Fruit fly (Drosophila melanogaster) whole organism, embryonic: ENCODE data around the gene CG13032.

Experiments used
- Abd-B ChIP-seq: fragments of 200-800 bp; sonication (Bioruptor generic); optimal IDR thresholded peaks from 2 replicates; lab custom pipeline; 2018; ENCODE audit warnings: missing biosample characterization, mild to moderate bottlenecking, missing genetic modification characterization, moderate library complexity
- Atf3 ChIP-seq: fragments of 200-800 bp; sonication (Bioruptor generic); optimal IDR thresholded peaks from 3 replicates; lab custom pipeline; 2016; ENCODE audit warnings: missing biosample characterization, missing genetic modification characterization
- CG10321 ChIP-seq: fragments of 200-800 bp; sonication (Bioruptor generic); IDR thresholded peaks from 2 replicates; pipeline ENCODE4 v1.3.6; 2022; ENCODE audit warnings: missing biosample characterization, missing genetic modification characterization
- CG10431 ChIP-seq: fragments of 200-800 bp; sonication (Bioruptor generic); optimal IDR thresholded peaks from 3 replicates; lab custom pipeline; 2018; ENCODE audit warnings: missing biosample characterization, mild to moderate bottlenecking, missing genetic modification characterization
- CG10959 ChIP-seq: fragments of 200-800 bp; sonication (Bioruptor generic); IDR thresholded peaks from 2 replicates; pipeline ENCODE4 v1.3.6; 2022; ENCODE audit warnings: missing biosample characterization, missing genetic modification characterization
- CG11247 ChIP-seq: fragments of 200-800 bp; sonication (Bioruptor generic); IDR thresholded peaks from 2 replicates; pipeline ENCODE4 v1.3.6; 2022; ENCODE audit warnings: missing biosample characterization, missing genetic modification characterization
- CG12236 ChIP-seq: fragments of 200-800 bp; sonication (Bioruptor generic); optimal IDR thresholded peaks from 2 replicates; lab custom pipeline; 2016; ENCODE audit warnings: missing biosample characterization, missing genetic modification characterization
- CG12391 ChIP-seq: fragments of 200-800 bp; sonication (Bioruptor generic); optimal IDR thresholded peaks from 3 replicates; lab custom pipeline; 2018; ENCODE audit warnings: missing biosample characterization, mild to moderate bottlenecking, missing genetic modification characterization, moderate library complexity
- CG14860 ChIP-seq: fragments of 200-800 bp; sonication (Bioruptor generic); IDR thresholded peaks from 3 replicates; pipeline ENCODE4 v1.3.6; 2022; ENCODE audit warnings: missing biosample characterization, missing genetic modification characterization; ENCODE audit not compliant: partially characterized antibody
- CG3726 ChIP-seq: fragments of 200-800 bp; sonication (Bioruptor generic); IDR thresholded peaks from 3 replicates; pipeline ENCODE4, ENCODE4 v1.3.6; 2022; ENCODE audit warnings: missing biosample characterization, missing genetic modification characterization
- CG3838 ChIP-seq: fragments of 200-800 bp; sonication (Bioruptor generic); optimal IDR thresholded peaks from 3 replicates; lab custom pipeline; 2016; ENCODE audit warnings: missing biosample characterization, missing genetic modification characterization
- CG3995 ChIP-seq: fragments of 200-800 bp; sonication (Bioruptor generic); optimal IDR thresholded peaks from 3 replicates; lab custom pipeline; 2016; ENCODE audit warnings: missing biosample characterization, missing genetic modification characterization
- CG4282 ChIP-seq: fragments of 200-800 bp; sonication (Bioruptor generic); optimal IDR thresholded peaks from 2 replicates; lab custom pipeline; 2016; ENCODE audit warnings: missing biosample characterization, missing genetic modification characterization
- CG8924 ChIP-seq: fragments of 200-800 bp; optimal IDR thresholded peaks from 3 replicates; lab custom pipeline; 2019; ENCODE audit warnings: missing biosample characterization, mild to moderate bottlenecking, missing genetic modification characterization, moderate library complexity
- CG9817 ChIP-seq: fragments of 200-800 bp; sonication (Bioruptor generic); optimal IDR thresholded peaks from 2 replicates; lab custom pipeline; 2018; ENCODE audit warnings: missing biosample characterization, mild to moderate bottlenecking, missing genetic modification characterization, moderate library complexity
- CG9876 ChIP-seq: fragments of 200-800 bp; sonication (Bioruptor generic); optimal IDR thresholded peaks from 2 replicates; lab custom pipeline; 2016; ENCODE audit warnings: missing biosample characterization, missing genetic modification characterization
- CTCF ChIP-seq: fragments of 200-800 bp; sonication (Bioruptor generic); optimal IDR thresholded peaks from 2 replicates; lab custom pipeline; 2017; ENCODE audit warnings: missing biosample characterization, mild to moderate bottlenecking, missing genetic modification characterization, moderate library complexity
- Chrac-16 ChIP-seq: fragments of 200-800 bp; sonication (Bioruptor generic); optimal IDR thresholded peaks from 3 replicates; lab custom pipeline; 2016; ENCODE audit warnings: missing biosample characterization, missing genetic modification characterization
- D19A ChIP-seq: fragments of 200-800 bp; optimal IDR thresholded peaks from 3 replicates; lab custom pipeline; 2019; ENCODE audit warnings: missing biosample characterization, mild to moderate bottlenecking, missing genetic modification characterization, moderate library complexity
- Dbx ChIP-seq: fragments of 200-800 bp; sonication (Bioruptor generic); IDR thresholded peaks from 3 replicates; pipeline ENCODE4 v1.3.6; 2022; ENCODE audit warnings: missing biosample characterization, missing genetic modification characterization
- Dp ChIP-seq: fragments of 200-800 bp; sonication (Bioruptor generic); optimal IDR thresholded peaks from 2 replicates; lab custom pipeline; 2018; ENCODE audit warnings: missing biosample characterization, mild to moderate bottlenecking, missing genetic modification characterization, moderate library complexity
- H15 ChIP-seq: fragments of 200-800 bp; sonication (Bioruptor generic); IDR thresholded peaks from 3 replicates; pipeline ENCODE4 v1.3.6; 2022; ENCODE audit warnings: missing biosample characterization, missing genetic modification characterization
- HHEX ChIP-seq: fragments of 200-800 bp; sonication (Bioruptor generic); optimal IDR thresholded peaks from 3 replicates; lab custom pipeline; 2017; ENCODE audit warnings: missing biosample characterization, mild to moderate bottlenecking, missing genetic modification characterization, missing genetic modification reagents
- HLH4C ChIP-seq: fragments of 200-800 bp; sonication (Bioruptor generic); IDR thresholded peaks from 3 replicates; pipeline ENCODE4 v1.3.6; 2022; ENCODE audit warnings: missing biosample characterization, missing genetic modification characterization; ENCODE audit not compliant: partially characterized antibody
- Hr39 ChIP-seq: fragments of >200 bp; optimal IDR thresholded peaks from 2 replicates; lab custom pipeline; 2017
- Hr51 ChIP-seq, 2 experiments: fragments of 200-800 bp; sonication (Bioruptor generic); optimal IDR thresholded peaks; 2 replicates in 1 of 2; 3 replicates in 1 of 2; lab custom pipeline; 2016 to 2018; ENCODE audit warnings: missing biosample characterization in 2 of 2, missing genetic modification characterization in 2 of 2, mild to moderate bottlenecking in 1 of 2, moderate library complexity in 1 of 2
- Lpt ChIP-seq: fragments of >200 bp; optimal IDR thresholded peaks from 2 replicates; lab custom pipeline; 2018; ENCODE audit warnings: missing biosample characterization, missing genetic modification characterization
- Med ChIP-seq: fragments of 200-800 bp; sonication (Bioruptor generic); peaks from one replicate; lab custom pipeline; 2016; ENCODE audit warnings: missing biosample characterization, missing genetic modification characterization, mild to moderate bottlenecking, inconsistent platforms, moderate library complexity
- NK7.1 ChIP-seq: fragments of 200-800 bp; sonication (Bioruptor generic); optimal IDR thresholded peaks from 3 replicates; lab custom pipeline; 2016; ENCODE audit warnings: missing biosample characterization, missing genetic modification characterization
- Six4 ChIP-seq: fragments of 200-800 bp; sonication (Bioruptor generic); optimal IDR thresholded peaks from 2 replicates; lab custom pipeline; 2016; ENCODE audit warnings: missing biosample characterization, missing genetic modification characterization
- Sry-β ChIP-seq: fragments of 200-800 bp; sonication (Bioruptor generic); optimal IDR thresholded peaks from 2 replicates; lab custom pipeline; 2018; ENCODE audit warnings: missing biosample characterization, mild to moderate bottlenecking, missing genetic modification characterization, moderate library complexity
- ara ChIP-seq: fragments of 200-800 bp; sonication (Bioruptor generic); IDR thresholded peaks from 2 replicates; pipeline ENCODE4 v1.3.6; 2022; ENCODE audit warnings: missing biosample characterization, missing genetic modification characterization
- bigmax ChIP-seq: fragments of 200-800 bp; sonication (Bioruptor generic); optimal IDR thresholded peaks from 2 replicates; lab custom pipeline; 2018; ENCODE audit warnings: missing biosample characterization, mild to moderate bottlenecking, missing genetic modification characterization
- cwo ChIP-seq: fragments of 200-800 bp; sonication (Bioruptor generic); optimal IDR thresholded peaks from 3 replicates; lab custom pipeline; 2017; ENCODE audit warnings: missing biosample characterization, missing genetic modification characterization, mild to moderate bottlenecking, moderate library complexity, missing genetic modification reagents
- da ChIP-seq: fragments of 200-800 bp; sonication (Bioruptor generic); optimal IDR thresholded peaks from 2 replicates; lab custom pipeline; 2016; ENCODE audit warnings: missing biosample characterization, missing genetic modification characterization
- dmrt11E ChIP-seq: fragments of 200-800 bp; sonication (Bioruptor generic); optimal IDR thresholded peaks from 3 replicates; lab custom pipeline; 2018; ENCODE audit warnings: missing biosample characterization, mild to moderate bottlenecking, missing genetic modification characterization, moderate library complexity
- dpn ChIP-seq, 2 experiments: fragments of 200-800 bp; sonication (Bioruptor generic); optimal IDR thresholded peaks; 3 replicates each; lab custom pipeline; 2016; ENCODE audit warnings: missing biosample characterization in 2 of 2, missing genetic modification characterization in 2 of 2
- dysf ChIP-seq: fragments of 200-800 bp; sonication (Bioruptor generic); IDR thresholded peaks from 3 replicates; pipeline ENCODE4 v1.3.6; 2022; ENCODE audit warnings: missing biosample characterization, missing genetic modification characterization
- esg ChIP-seq: fragments of 200-800 bp; sonication (Bioruptor generic); conservative IDR thresholded peaks from 2 replicates; pipeline ENCODE4 v1.3.6; 2022; ENCODE audit warnings: missing biosample characterization, missing genetic modification characterization
- fd96Cb ChIP-seq: fragments of 200-800 bp; sonication (Bioruptor generic); optimal IDR thresholded peaks from 2 replicates; lab custom pipeline; 2018; ENCODE audit warnings: missing biosample characterization, mild to moderate bottlenecking, missing genetic modification characterization, moderate library complexity
- gce ChIP-seq: fragments of 200-800 bp; sonication (Bioruptor generic); IDR thresholded peaks from 3 replicates; pipeline ENCODE4 v1.3.6; 2022; ENCODE audit warnings: missing biosample characterization, missing genetic modification characterization
- gem ChIP-seq: fragments of 200-800 bp; sonication (Bioruptor generic); optimal IDR thresholded peaks from 2 replicates; lab custom pipeline; 2019; ENCODE audit warnings: missing biosample characterization, mild to moderate bottlenecking, missing genetic modification characterization, moderate library complexity
- gro ChIP-seq: fragments of 200-800 bp; sonication (Bioruptor generic); optimal IDR thresholded peaks from 2 replicates; lab custom pipeline; 2016; ENCODE audit warnings: missing biosample characterization, missing genetic modification characterization
- gt ChIP-seq: fragments of 200-800 bp; sonication (Bioruptor generic); IDR thresholded peaks from 2 replicates; pipeline ENCODE4 v1.3.6; 2022; ENCODE audit warnings: missing biosample characterization, missing genetic modification characterization
- ham ChIP-seq: fragments of 200-800 bp; sonication (Bioruptor generic); IDR thresholded peaks from 2 replicates; pipeline ENCODE4 v1.3.6; 2022; ENCODE audit warnings: missing biosample characterization, missing genetic modification characterization
- insv ChIP-seq, 2 experiments: fragments of 200-800 bp; sonication (Bioruptor generic); optimal IDR thresholded peaks; 3 replicates each; lab custom pipeline; 2016 to 2018; ENCODE audit warnings: missing biosample characterization in 2 of 2, missing genetic modification characterization in 2 of 2
- klu ChIP-seq: fragments of 200-800 bp; sonication (Bioruptor generic); IDR thresholded peaks from 2 replicates; pipeline ENCODE4 v1.3.6; 2022; ENCODE audit warnings: missing biosample characterization, missing genetic modification characterization
- lola ChIP-seq, 3 experiments: fragments of >200 bp in 2 of 3; fragments of 200-800 bp in 1 of 3; sonication (Bioruptor generic) in 1 of 3; optimal IDR thresholded peaks; 2 replicates each; lab custom pipeline; 2017 to 2019; ENCODE audit warnings: missing biosample characterization in 3 of 3, missing genetic modification characterization in 3 of 3, mild to moderate bottlenecking in 1 of 3, moderate library complexity in 1 of 3
- nerfin-2 ChIP-seq: fragments of 200-800 bp; sonication (Bioruptor generic); IDR thresholded peaks from 2 replicates; pipeline ENCODE4 v1.3.6; 2022; ENCODE audit warnings: missing biosample characterization, missing genetic modification characterization; ENCODE audit not compliant: partially characterized antibody
- sug ChIP-seq: fragments of 200-800 bp; optimal IDR thresholded peaks from 2 replicates; lab custom pipeline; 2019; ENCODE audit warnings: missing biosample characterization, mild to moderate bottlenecking, missing genetic modification characterization, moderate library complexity
- tgo ChIP-seq: fragments of 200-800 bp; sonication (Bioruptor generic); IDR thresholded peaks from 3 replicates; pipeline ENCODE4 v1.3.6; 2022; ENCODE audit warnings: missing biosample characterization, missing genetic modification characterization
- vvl ChIP-seq: fragments of 200-800 bp; sonication (Bioruptor generic); IDR thresholded peaks from 2 replicates; pipeline ENCODE4 v1.3.6; 2022; ENCODE audit warnings: missing biosample characterization, missing genetic modification characterization

CG13032 gene

dm6 chr3L:16657014-16657413 lies 16.8 kb upstream of the CG13032 start (continued):
- no peak for TF ChIP-seq da (GFP tag; lab: Kevin White, UChicago)
- TF ChIP-seq tgo (GFP tag; lab: Robert Waterston, UW) = no peak; the same call in 2 of the 3 replicates
- TF ChIP-seq CG10431 (GFP tag; lab: Kevin White, UChicago) = no peak
- peak; percentile 48 for TF ChIP-seq CG12391
- TF ChIP-seq Dbx (GFP tag; lab: Robert Waterston, UW) = no peak
- no peak for TF ChIP-seq ara
- TF ChIP-seq CG4282 = no peak
- no peak for TF ChIP-seq CG10321 (GFP tag; lab: Robert Waterston, UW)
- no peak for TF ChIP-seq nerfin-2 (GFP tag; lab: Robert Waterston, UW)
- TF ChIP-seq insv (GFP tag; optimal IDR thresholded peaks at IDR 0.05; lab: Kevin White, UChicago) = no peak
- no peak for TF ChIP-seq CG3726 (GFP tag; lab: Robert Waterston, UW)
- peak; percentile 35 for TF ChIP-seq D19A (tag; lab: Kevin White, UChicago)
- TF ChIP-seq dmrt11E (tag; lab: Kevin White, UChicago) = no peak
- peak; percentile 82 for TF ChIP-seq Med (GFP tag; lab: Kevin White, UChicago)
- TF ChIP-seq H15 (GFP tag; lab: Robert Waterston, UW) = no peak
- peak; percentile 25 for TF ChIP-seq HHEX
- peak; percentile 16 for TF ChIP-seq Abd-B
- TF ChIP-seq CG3995 (GFP tag; lab: Kevin White, UChicago) = no peak
- no peak for TF ChIP-seq Atf3
- TF ChIP-seq Hr51 (GFP tag; optimal IDR thresholded peaks at IDR 0.05; lab: Kevin White, UChicago) = peak in 1 of 2 experiments; percentile 50
- no peak for TF ChIP-seq Lpt (GFP tag; lab: Kevin White, UChicago)
- TF ChIP-seq CG12236 (GFP tag; lab: Kevin White, UChicago) = no peak
- TF ChIP-seq Chrac-16 = no peak
- TF ChIP-seq CG3838 (GFP tag; lab: Kevin White, UChicago) = no peak
- peak; percentile 32 for TF ChIP-seq fd96Cb (tag; lab: Kevin White, UChicago)
- no peak for TF ChIP-seq klu
- no peak for TF ChIP-seq CG14860 (GFP tag; lab: Robert Waterston, UW)
- no peak for TF ChIP-seq CG11247 (GFP tag; lab: Robert Waterston, UW)
- TF ChIP-seq ham = no peak
- TF ChIP-seq gt (GFP tag; lab: Robert Waterston, UW) = no peak
- TF ChIP-seq dpn (GFP tag; optimal IDR thresholded peaks at IDR 0.05; lab: Kevin White, UChicago) = peak in 1 of 2 experiments; percentile 12
- no peak for TF ChIP-seq NK7.1
- no peak for TF ChIP-seq bigmax (GFP tag; lab: Kevin White, UChicago)
- TF ChIP-seq esg (GFP tag; lab: Robert Waterston, UW) = no peak
- no peak for TF ChIP-seq Sry-β
- TF ChIP-seq CG8924 (tag; lab: Kevin White, UChicago) = peak; percentile 35
- no peak for TF ChIP-seq sug (tag; lab: Kevin White, UChicago)
- TF ChIP-seq HLH4C (GFP tag; lab: Robert Waterston, UW) = no peak
- no peak for TF ChIP-seq Hr39 (lab: Kevin White, UChicago)
- no peak for TF ChIP-seq vvl (GFP tag; lab: Robert Waterston, UW)
- peak; percentile 43; the same call in 1 of the 3 replicates for TF ChIP-seq dysf
- TF ChIP-seq CG9817 (tag; lab: Kevin White, UChicago) = no peak
- TF ChIP-seq Dp (GFP tag; lab: Kevin White, UChicago) = no peak
- no peak for TF ChIP-seq CG10959 (GFP tag; lab: Robert Waterston, UW)
- no peak for TF ChIP-seq CG9876
- TF ChIP-seq gem (tag; lab: Kevin White, UChicago) = peak; percentile 57
- no peak for TF ChIP-seq gro (GFP tag; lab: Kevin White, UChicago)
- peak in 1 of 3 experiments; percentile 6 for TF ChIP-seq lola (GFP tag; optimal IDR thresholded peaks at IDR 0.05; lab: Kevin White, UChicago)
- TF ChIP-seq cwo (GFP tag; lab: Kevin White, UChicago) = peak; percentile 50
- TF ChIP-seq CTCF (GFP tag; lab: Kevin White, UChicago) = no peak
- TF ChIP-seq gce (GFP tag; lab: Robert Waterston, UW) = no peak
- TF ChIP-seq Six4 (GFP tag; lab: Kevin White, UChicago) = no peak
